Worm (Caenorhabditis elegans) whole organism, L2 larva: ENCODE measurements around the gene T26C5.5.

Experiments used
- C34F6.9 ChIP-seq: fragments of 150-350 bp; optimal IDR thresholded peaks from 2 replicates; lab custom pipeline; 2014; ENCODE audit warnings: missing biosample characterization, missing genetic modification characterization
- F13H6.1 ChIP-seq: sonication (generic microtip); optimal IDR thresholded peaks from 2 replicates; lab custom pipeline; 2016; ENCODE audit warnings: missing genetic modification characterization, missing compliant biosample characterization
- R02D3.7 ChIP-seq: fragments of 150-350 bp; optimal IDR thresholded peaks from 2 replicates; lab custom pipeline; 2014; ENCODE audit warnings: missing biosample characterization, missing genetic modification characterization
- Y55F3AM.14 ChIP-seq: fragments of 200-800 bp; sonication (Bioruptor generic); optimal IDR thresholded peaks from 2 replicates; lab custom pipeline; 2018; ENCODE audit warnings: mild to moderate bottlenecking, missing genetic modification characterization, missing compliant biosample characterization
- ZK546.5 ChIP-seq: sonication (generic microtip); optimal IDR thresholded peaks from 2 replicates; lab custom pipeline; 2017; ENCODE audit warnings: missing biosample characterization, missing genetic modification characterization
- alr-1 ChIP-seq: fragments of 150-350 bp; optimal IDR thresholded peaks from 2 replicates; lab custom pipeline; 2014; ENCODE audit warnings: missing biosample characterization, missing genetic modification characterization
- aly-2 ChIP-seq: fragments of 150-350 bp; optimal IDR thresholded peaks from 2 replicates; lab custom pipeline; 2014; ENCODE audit warnings: missing biosample characterization, missing genetic modification characterization
- ama-1 ChIP-seq: fragments of 150-350 bp; optimal IDR thresholded peaks from 2 replicates; lab custom pipeline; 2018; ENCODE audit warnings: inconsistent platforms
- blmp-1 ChIP-seq: sonication (generic microtip); optimal IDR thresholded peaks from 2 replicates; lab custom pipeline; 2017; ENCODE audit warnings: missing genetic modification characterization, mild to moderate bottlenecking, missing compliant biosample characterization, antibody characterized with exemption, moderate library complexity; ENCODE audit not compliant: insufficient read depth
- ceh-16 ChIP-seq: fragments of 150-350 bp; optimal IDR thresholded peaks from 2 replicates; lab custom pipeline; 2014; ENCODE audit warnings: missing biosample characterization, missing genetic modification characterization
- ceh-82 ChIP-seq: fragments of 150-350 bp; optimal IDR thresholded peaks from 2 replicates; lab custom pipeline; 2014; ENCODE audit warnings: missing biosample characterization, missing genetic modification characterization
- crh-2 ChIP-seq: sonication (generic microtip); optimal IDR thresholded peaks from 2 replicates; lab custom pipeline; 2017; ENCODE audit warnings: missing biosample characterization, missing genetic modification characterization
- dmd-4 ChIP-seq: sonication (generic microtip); optimal IDR thresholded peaks from 2 replicates; lab custom pipeline; 2017; ENCODE audit warnings: missing biosample characterization, missing genetic modification characterization
- egl-27 ChIP-seq: sonication (generic microtip); optimal IDR thresholded peaks from 3 replicates; lab custom pipeline; 2017; ENCODE audit warnings: missing biosample characterization, missing genetic modification reagents, missing genetic modification characterization
- elt-1 ChIP-seq: fragments of 150-350 bp; optimal IDR thresholded peaks from 2 replicates; lab custom pipeline; 2014; ENCODE audit warnings: missing biosample characterization, missing genetic modification characterization
- elt-3 ChIP-seq: sonication (generic microtip); optimal IDR thresholded peaks from 2 replicates; lab custom pipeline; 2017; ENCODE audit warnings: missing biosample characterization, missing genetic modification characterization
- fos-1 ChIP-seq: fragments of 150-350 bp; optimal IDR thresholded peaks from 2 replicates; lab custom pipeline; 2014; ENCODE audit warnings: missing biosample characterization, missing genetic modification characterization
- gmeb-1 ChIP-seq: fragments of 150-350 bp; optimal IDR thresholded peaks from 2 replicates; lab custom pipeline; 2014; ENCODE audit warnings: missing biosample characterization, missing genetic modification characterization
- lin-11 ChIP-seq: fragments of 150-350 bp; sonication (generic microtip); optimal IDR thresholded peaks from 2 replicates; lab custom pipeline; 2014; ENCODE audit warnings: missing biosample characterization, missing genetic modification characterization, inconsistent platforms, mixed read lengths
- lin-13 ChIP-seq: fragments of 150-350 bp; optimal IDR thresholded peaks from 2 replicates; lab custom pipeline; 2014; ENCODE audit warnings: missing biosample characterization, missing genetic modification reagents, missing genetic modification characterization
- lin-39 ChIP-seq: fragments of 150-350 bp; optimal IDR thresholded peaks from 2 replicates; lab custom pipeline; 2014; ENCODE audit warnings: missing biosample characterization, missing genetic modification reagents, missing genetic modification characterization
- lsy-2 ChIP-seq, 2 experiments: fragments of 150-350 bp in 1 of 2; sonication (generic microtip) in 1 of 2; optimal IDR thresholded peaks; 2 replicates each; lab custom pipeline; 2014 to 2017; ENCODE audit warnings: missing biosample characterization in 2 of 2, missing genetic modification characterization in 2 of 2
- mab-5 ChIP-seq: fragments of 150-350 bp; optimal IDR thresholded peaks from 2 replicates; lab custom pipeline; 2014; ENCODE audit warnings: missing biosample characterization, missing genetic modification characterization
- mbf-1 ChIP-seq: sonication (generic microtip); optimal IDR thresholded peaks from 2 replicates; lab custom pipeline; 2017; ENCODE audit warnings: missing biosample characterization, missing genetic modification characterization
- mdl-1 ChIP-seq, 2 experiments: fragments of 150-350 bp in 1 of 2; sonication (generic microtip) in 1 of 2; optimal IDR thresholded peaks; 2 replicates each; lab custom pipeline; 2017; ENCODE audit warnings: missing biosample characterization in 2 of 2, missing genetic modification characterization in 2 of 2
- nhr-10 ChIP-seq: sonication (generic microtip); optimal IDR thresholded peaks from 2 replicates; lab custom pipeline; 2017; ENCODE audit warnings: missing biosample characterization, missing genetic modification characterization
- nhr-11 ChIP-seq: fragments of 150-350 bp; optimal IDR thresholded peaks from 2 replicates; lab custom pipeline; 2014; ENCODE audit warnings: missing biosample characterization, missing genetic modification characterization
- nhr-12 ChIP-seq: fragments of 150-350 bp; optimal IDR thresholded peaks from 2 replicates; lab custom pipeline; 2014; ENCODE audit warnings: missing biosample characterization, missing genetic modification characterization
- nhr-129 ChIP-seq: fragments of 150-350 bp; optimal IDR thresholded peaks from 2 replicates; lab custom pipeline; 2014; ENCODE audit warnings: missing biosample characterization, missing genetic modification characterization
- nhr-21 ChIP-seq: fragments of 150-350 bp; optimal IDR thresholded peaks from 2 replicates; lab custom pipeline; 2014; ENCODE audit warnings: missing biosample characterization, missing genetic modification characterization
- nhr-23 ChIP-seq: fragments of 150-350 bp; optimal IDR thresholded peaks from 2 replicates; lab custom pipeline; 2014; ENCODE audit warnings: missing biosample characterization, missing genetic modification reagents, missing genetic modification characterization
- nhr-237 ChIP-seq: fragments of 150-350 bp; optimal IDR thresholded peaks from 2 replicates; lab custom pipeline; 2014; ENCODE audit warnings: missing biosample characterization, missing genetic modification characterization
- nhr-25 ChIP-seq: fragments of 150-350 bp; sonication (generic microtip); optimal IDR thresholded peaks from 3 replicates; lab custom pipeline; 2014; ENCODE audit warnings: missing biosample characterization, missing genetic modification characterization
- nhr-6 ChIP-seq: fragments of 150-350 bp; optimal IDR thresholded peaks from 2 replicates; lab custom pipeline; 2014; ENCODE audit warnings: missing biosample characterization, missing genetic modification characterization
- nhr-77 ChIP-seq: fragments of 150-350 bp; optimal IDR thresholded peaks from 2 replicates; lab custom pipeline; 2014; ENCODE audit warnings: missing biosample characterization, missing genetic modification characterization
- peb-1 ChIP-seq: fragments of 150-350 bp; optimal IDR thresholded peaks from 2 replicates; lab custom pipeline; 2014; ENCODE audit warnings: missing biosample characterization, missing genetic modification characterization
- sem-4 ChIP-seq: fragments of 150-350 bp; optimal IDR thresholded peaks from 2 replicates; lab custom pipeline; 2014; ENCODE audit warnings: missing biosample characterization, missing genetic modification reagents, missing genetic modification characterization
- skn-1 ChIP-seq: sonication (generic microtip); optimal IDR thresholded peaks from 2 replicates; lab custom pipeline; 2017; ENCODE audit warnings: missing biosample characterization, missing genetic modification characterization
- sma-3 ChIP-seq: sonication (generic microtip); optimal IDR thresholded peaks from 2 replicates; lab custom pipeline; 2016; ENCODE audit warnings: missing genetic modification reagents, missing genetic modification characterization, missing compliant biosample characterization
- sma-9 ChIP-seq, 2 experiments: fragments of 150-350 bp in 1 of 2; sonication (generic microtip) in 1 of 2; optimal IDR thresholded peaks; 2 replicates each; lab custom pipeline; 2014 to 2016; ENCODE audit warnings: missing genetic modification characterization in 2 of 2, mild to moderate bottlenecking in 1 of 2, missing biosample characterization in 1 of 2, missing compliant biosample characterization in 1 of 2, missing genetic modification reagents in 1 of 2, moderate library complexity in 1 of 2
- snpc-4 ChIP-seq: fragments of 150-350 bp; optimal IDR thresholded peaks from 2 replicates; lab custom pipeline; 2014; ENCODE audit warnings: missing biosample characterization, missing genetic modification characterization
- unc-39 ChIP-seq: fragments of 150-350 bp; optimal IDR thresholded peaks from 2 replicates; lab custom pipeline; 2014; ENCODE audit warnings: missing biosample characterization, missing genetic modification characterization
- unc-55 ChIP-seq: fragments of 150-350 bp; sonication (generic microtip); optimal IDR thresholded peaks from 3 replicates; lab custom pipeline; 2014; ENCODE audit warnings: missing biosample characterization, missing genetic modification reagents, missing genetic modification characterization
- unc-62 ChIP-seq: fragments of 150-350 bp; optimal IDR thresholded peaks from 2 replicates; lab custom pipeline; 2014; ENCODE audit warnings: missing biosample characterization, missing genetic modification reagents, missing genetic modification characterization
- zag-1 ChIP-seq: fragments of 150-350 bp; optimal IDR thresholded peaks from 2 replicates; lab custom pipeline; 2014; ENCODE audit warnings: missing biosample characterization, missing genetic modification characterization
- ztf-1 ChIP-seq: fragments of 200-800 bp; sonication (Bioruptor generic); conservative IDR thresholded peaks from 2 replicates; pipeline ENCODE4 v1.3.6; 2022; ENCODE audit warnings: missing genetic modification characterization, missing compliant biosample characterization
- ztf-11 ChIP-seq: sonication (generic microtip); optimal IDR thresholded peaks from 2 replicates; lab custom pipeline; 2017; ENCODE audit warnings: missing biosample characterization, missing genetic modification characterization
- ztf-4 ChIP-seq: fragments of 150-350 bp; optimal IDR thresholded peaks from 2 replicates; lab custom pipeline; 2014; ENCODE audit warnings: missing biosample characterization, missing genetic modification characterization

T26C5.5 gene

ce11 chrII:9285171-9286025, 38.9 kb upstream of the T26C5.5 start, which contains the start of gene mtrr-1:
TSS of gene mtrr-1 (plus strand) at chrII:9285975.
- TF ChIP-seq lsy-2 (tag; optimal IDR thresholded peaks at IDR 0.05; lab: Kevin White, UChicago) = peak in 1 of 2 experiments; percentile 86
- no peak for TF ChIP-seq F13H6.1
- no peak for TF ChIP-seq nhr-129
- no peak for TF ChIP-seq mdl-1 (tag; optimal IDR thresholded peaks at IDR 0.05; lab: Kevin White, UChicago)
- peak; percentile 3 for TF ChIP-seq nhr-25
- TF ChIP-seq alr-1 (tag; lab: Kevin White, UChicago) = no peak
- TF ChIP-seq C34F6.9 = peak; percentile 2
- TF ChIP-seq mab-5 (tag; lab: Kevin White, UChicago) = peak; percentile 48
- no peak for TF ChIP-seq nhr-77
- no peak for TF ChIP-seq zag-1 (tag; lab: Kevin White, UChicago)
- no peak for TF ChIP-seq peb-1
- no peak for TF ChIP-seq lin-39 (tag; lab: Kevin White, UChicago)
- no peak for TF ChIP-seq elt-3 (tag; lab: Kevin White, UChicago)
- peak; percentile 58 for TF ChIP-seq ama-1 (lab: Kevin White, UChicago)
- TF ChIP-seq nhr-23 (tag; lab: Kevin White, UChicago) = no peak
- TF ChIP-seq ZK546.5 (tag; lab: Kevin White, UChicago) = no peak
- TF ChIP-seq R02D3.7 (tag; lab: Kevin White, UChicago) = no peak
- no peak for TF ChIP-seq ztf-1 (GFP tag; lab: Robert Waterston, UW)
- TF ChIP-seq ceh-16 (tag; lab: Kevin White, UChicago) = no peak
- no peak for TF ChIP-seq skn-1 (tag; lab: Kevin White, UChicago)
- no peak for TF ChIP-seq unc-39 (tag; lab: Kevin White, UChicago)
- no peak for TF ChIP-seq Y55F3AM.14
- TF ChIP-seq snpc-4 (tag; lab: Kevin White, UChicago) = no peak
- no peak for TF ChIP-seq nhr-12 (tag; lab: Kevin White, UChicago)
- peak; percentile 53 for TF ChIP-seq sma-9 (GFP tag; optimal IDR thresholded peaks at IDR 0.05; lab: Kevin White, UChicago)
- no peak for TF ChIP-seq sma-9 (tag; optimal IDR thresholded peaks at IDR 0.05; lab: Kevin White, UChicago)
- TF ChIP-seq nhr-11 (tag; lab: Kevin White, UChicago) = no peak
- no peak for TF ChIP-seq sem-4 (tag; lab: Kevin White, UChicago)
- TF ChIP-seq nhr-10 = no peak
- TF ChIP-seq dmd-4 = no peak
- TF ChIP-seq ztf-4 (tag; lab: Kevin White, UChicago) = peak; percentile 52
- TF ChIP-seq egl-27 (tag; lab: Kevin White, UChicago) = no peak
- TF ChIP-seq ztf-11 (tag; lab: Kevin White, UChicago) = no peak
- no peak for TF ChIP-seq nhr-237 (tag; lab: Kevin White, UChicago)
- TF ChIP-seq aly-2 (tag; lab: Kevin White, UChicago) = no peak
- TF ChIP-seq mbf-1 = no peak
- no peak for TF ChIP-seq nhr-6 (tag; lab: Kevin White, UChicago)
- no peak for TF ChIP-seq elt-1 (tag; lab: Kevin White, UChicago)
- TF ChIP-seq nhr-21 (tag; lab: Kevin White, UChicago) = no peak
- TF ChIP-seq lin-11 (tag; lab: Kevin White, UChicago) = no peak
- no peak for TF ChIP-seq ceh-82 (tag; lab: Kevin White, UChicago)
- TF ChIP-seq unc-55 = peak; percentile 66
- TF ChIP-seq gmeb-1 (tag; lab: Kevin White, UChicago) = no peak
- TF ChIP-seq sma-3 (GFP tag; lab: Kevin White, UChicago) = no peak
- peak; percentile 11 for TF ChIP-seq lin-13 (GFP tag; lab: Kevin White, UChicago)
- TF ChIP-seq fos-1 = peak; percentile 6
- peak; percentile 30 for TF ChIP-seq crh-2 (tag; lab: Kevin White, UChicago)
- TF ChIP-seq blmp-1 (tag; lab: Kevin White, UChicago) = no peak
- no peak for TF ChIP-seq unc-62 (GFP tag; lab: Kevin White, UChicago)
